Worm (Caenorhabditis elegans) whole organism, young adult: ENCODE data around the gene clec-175.
A peak's percentile ranks its signal among the peaks of the same experiment; 100 is the strongest.

Source experiments
- B0019.2 ChIP-seq: fragments of 200-800 bp; sonication (Bioruptor generic); conservative IDR thresholded peaks from 2 replicates; pipeline ENCODE4 v1.3.6; 2022; ENCODE audit warnings: missing genetic modification reagents, missing genetic modification characterization, missing compliant biosample characterization
- F37B4.10 ChIP-seq: fragments of 200-800 bp; sonication (Bioruptor generic); IDR thresholded peaks from 2 replicates; pipeline ENCODE4 v1.3.6; 2022; ENCODE audit warnings: missing genetic modification characterization, missing compliant biosample characterization
- F55B11.4 ChIP-seq: sonication (generic microtip); optimal IDR thresholded peaks from 2 replicates; lab custom pipeline; 2016; ENCODE audit warnings: missing compliant biosample characterization, missing genetic modification characterization, borderline replicate concordance; ENCODE audit not compliant: insufficient read depth
- F57A8.1 ChIP-seq: fragments of 200-800 bp; sonication (Bioruptor generic); optimal IDR thresholded peaks from 2 replicates; lab custom pipeline; 2018; ENCODE audit warnings: mild to moderate bottlenecking, missing genetic modification characterization, moderate library complexity, missing compliant biosample characterization
- K11D2.4 ChIP-seq: fragments of 200-800 bp; sonication (Bioruptor generic); IDR thresholded peaks from 2 replicates; pipeline ENCODE4 v1.3.6; 2022; ENCODE audit warnings: missing genetic modification reagents, missing genetic modification characterization, missing compliant biosample characterization
- K12H6.12 ChIP-seq: fragments of 200-800 bp; sonication (Bioruptor generic); optimal IDR thresholded peaks from 2 replicates; lab custom pipeline; 2018; ENCODE audit warnings: mild to moderate bottlenecking, missing genetic modification characterization, missing compliant biosample characterization
- Y67H2A.10 ChIP-seq: fragments of 200-800 bp; sonication (Bioruptor generic); conservative IDR thresholded peaks from 2 replicates; pipeline ENCODE4 v1.3.6; 2022; ENCODE audit warnings: missing genetic modification reagents, missing genetic modification characterization, missing compliant biosample characterization
- Y95B8A.8 ChIP-seq: fragments of 200-800 bp; sonication (Bioruptor generic); IDR thresholded peaks from 2 replicates; pipeline ENCODE4 v1.3.6; 2022; ENCODE audit warnings: missing genetic modification reagents, missing genetic modification characterization, missing compliant biosample characterization
- ZK185.1 ChIP-seq: sonication (generic microtip); optimal IDR thresholded peaks from 2 replicates; lab custom pipeline; 2016; ENCODE audit warnings: mild to moderate bottlenecking, missing genetic modification characterization, missing compliant biosample characterization; ENCODE audit not compliant: poor library complexity, severe bottlenecking
- attf-5 ChIP-seq: fragments of 200-800 bp; sonication (Bioruptor generic); optimal IDR thresholded peaks from 2 replicates; lab custom pipeline; 2018; ENCODE audit warnings: mild to moderate bottlenecking, missing genetic modification characterization, missing compliant biosample characterization
- bed-2 ChIP-seq: fragments of 200-800 bp; sonication (Bioruptor generic); IDR thresholded peaks from 2 replicates; pipeline ENCODE4 v1.3.6; 2022; ENCODE audit warnings: missing genetic modification reagents, missing genetic modification characterization, missing compliant biosample characterization
- ceh-91 ChIP-seq: fragments of 200-800 bp; sonication (Bioruptor generic); IDR thresholded peaks from 2 replicates; pipeline ENCODE4 v1.3.6; 2022; ENCODE audit warnings: missing genetic modification reagents, missing genetic modification characterization, missing compliant biosample characterization
- dpff-1 ChIP-seq: sonication (generic microtip); optimal IDR thresholded peaks from 2 replicates; lab custom pipeline; 2017; ENCODE audit warnings: mild to moderate bottlenecking, missing genetic modification characterization, missing compliant biosample characterization
- efl-1 ChIP-seq: fragments of 150-350 bp; optimal IDR thresholded peaks from 2 replicates; lab custom pipeline; 2014; ENCODE audit warnings: missing biosample characterization, missing genetic modification reagents, missing genetic modification characterization
- egrh-3 ChIP-seq: fragments of 200-800 bp; sonication (Bioruptor generic); IDR thresholded peaks from 2 replicates; pipeline ENCODE4 v1.3.6; 2022; ENCODE audit warnings: missing genetic modification reagents, missing genetic modification characterization, missing compliant biosample characterization
- ekl-4 ChIP-seq: fragments of 200-800 bp; sonication (Bioruptor generic); IDR thresholded peaks from 2 replicates; pipeline ENCODE4 v1.3.6; 2022; ENCODE audit warnings: missing genetic modification reagents, missing genetic modification characterization, missing compliant biosample characterization
- fkh-3 ChIP-seq: sonication (generic microtip); optimal IDR thresholded peaks from 2 replicates; lab custom pipeline; 2016; ENCODE audit warnings: mild to moderate bottlenecking, missing genetic modification characterization, missing compliant biosample characterization
- hlh-26 ChIP-seq: fragments of 200-800 bp; sonication (Bioruptor generic); conservative IDR thresholded peaks from 2 replicates; pipeline ENCODE4 v1.3.6; 2022; ENCODE audit warnings: missing genetic modification reagents, missing genetic modification characterization, missing compliant biosample characterization
- hmg-20 ChIP-seq: fragments of 200-800 bp; sonication (Bioruptor generic); IDR thresholded peaks from 2 replicates; pipeline ENCODE4 v1.3.6; 2022; ENCODE audit warnings: missing genetic modification reagents, missing genetic modification characterization, missing compliant biosample characterization
- lag-1 ChIP-seq: fragments of 200-800 bp; sonication (Bioruptor generic); IDR thresholded peaks from 2 replicates; pipeline ENCODE4 v1.3.6; 2022; ENCODE audit warnings: missing genetic modification reagents, missing genetic modification characterization, missing compliant biosample characterization
- lin-40 ChIP-seq: sonication (generic microtip); optimal IDR thresholded peaks from 2 replicates; lab custom pipeline; 2016; ENCODE audit warnings: missing genetic modification characterization, mild to moderate bottlenecking, missing compliant biosample characterization, missing genotype, missing genetic modification reagents
- madf-3 ChIP-seq: fragments of 200-800 bp; sonication (Bioruptor generic); IDR thresholded peaks from 2 replicates; pipeline ENCODE4 v1.3.6; 2022; ENCODE audit warnings: missing genetic modification reagents, missing genetic modification characterization, missing compliant biosample characterization
- nfya-1 ChIP-seq: sonication (generic microtip); optimal IDR thresholded peaks from 2 replicates; lab custom pipeline; 2017; ENCODE audit warnings: antibody characterized with exemption, missing compliant biosample characterization, missing genetic modification characterization, borderline replicate concordance; ENCODE audit not compliant: insufficient read depth
- nfyb-1 ChIP-seq: fragments of 200-800 bp; sonication (Bioruptor generic); IDR thresholded peaks from 2 replicates; pipeline ENCODE4 v1.3.6; 2022; ENCODE audit warnings: missing genetic modification reagents, missing genetic modification characterization, missing compliant biosample characterization
- nhr-120 ChIP-seq: fragments of 200-800 bp; sonication (Bioruptor generic); IDR thresholded peaks from 2 replicates; pipeline ENCODE4 v1.3.6; 2022; ENCODE audit warnings: missing genetic modification characterization, missing compliant biosample characterization
- pha-4 ChIP-seq: fragments of 150-350 bp; sonication (generic microtip); optimal IDR thresholded peaks from 2 replicates; lab custom pipeline; 2014; ENCODE audit warnings: missing biosample characterization, missing genetic modification reagents, missing genetic modification characterization
- rcor-1 ChIP-seq: fragments of 200-800 bp; sonication (Bioruptor generic); IDR thresholded peaks from 2 replicates; pipeline ENCODE4 v1.3.6; 2022; ENCODE audit warnings: missing genetic modification reagents, missing genetic modification characterization, missing compliant biosample characterization
- rec-8 ChIP-seq, 2 experiments: sonication (generic microtip); optimal IDR thresholded peaks; 2 replicates each; lab custom pipeline; 2016; ENCODE audit warnings: mild to moderate bottlenecking in 2 of 2, missing genetic modification characterization in 2 of 2, missing genetic modification reagents in 2 of 2, missing genotype in 2 of 2, missing biosample characterization in 1 of 2, missing compliant biosample characterization in 1 of 2, moderate library complexity in 1 of 2
- rpc-1 ChIP-seq, 2 experiments: fragments of 150-350 bp in 1 of 2; sonication (generic microtip) in 1 of 2; optimal IDR thresholded peaks; 2 replicates each; lab custom pipeline; 2014 to 2018; ENCODE audit warnings: missing biosample characterization in 1 of 2, missing genetic modification characterization in 1 of 2, missing genetic modification reagents in 1 of 2, missing genotype in 1 of 2
- snpc-1.3 ChIP-seq: sonication (generic microtip); optimal IDR thresholded peaks from 2 replicates; lab custom pipeline; 2017; ENCODE audit warnings: missing genetic modification characterization, mild to moderate bottlenecking, missing compliant biosample characterization, antibody characterized with exemption, moderate library complexity, missing genotype, missing genetic modification reagents; ENCODE audit not compliant: insufficient read depth
- sptf-2 ChIP-seq: fragments of 200-800 bp; sonication (Bioruptor generic); optimal IDR thresholded peaks from 2 replicates; lab custom pipeline; 2018; ENCODE audit warnings: mild to moderate bottlenecking, missing genetic modification characterization, missing compliant biosample characterization
- tbx-9 ChIP-seq: sonication (generic microtip); optimal IDR thresholded peaks from 2 replicates; lab custom pipeline; 2016; ENCODE audit warnings: borderline replicate concordance, missing genetic modification characterization, inconsistent platforms, missing compliant biosample characterization
- unc-62 ChIP-seq: fragments of 150-350 bp; optimal IDR thresholded peaks from 2 replicates; lab custom pipeline; 2014; ENCODE audit warnings: missing biosample characterization, missing genetic modification reagents, missing genetic modification characterization
- ztf-26 ChIP-seq: sonication (generic microtip); optimal IDR thresholded peaks from 2 replicates; lab custom pipeline; 2017; ENCODE audit warnings: missing genetic modification characterization, missing compliant biosample characterization
- ztf-28 ChIP-seq: fragments of 200-800 bp; sonication (Bioruptor generic); IDR thresholded peaks from 2 replicates; pipeline ENCODE4 v1.3.6; 2022; ENCODE audit warnings: missing genetic modification reagents, missing genetic modification characterization, missing compliant biosample characterization
- ztf-6 ChIP-seq: fragments of 200-800 bp; sonication (Bioruptor generic); IDR thresholded peaks from 2 replicates; pipeline ENCODE4 v1.3.6; 2022; ENCODE audit warnings: missing genetic modification reagents, missing genetic modification characterization, missing compliant biosample characterization

Gene clec-175

ce11 chrIV:4423885-4424284, 1.8 kb downstream of the clec-175 start:
- TF ChIP-seq nfyb-1, result peak; percentile 48; the same call in 1 of the 2 replicates
- TF ChIP-seq unc-62, result no peak
- TF ChIP-seq F55B11.4, result no peak

ce11 chrIV:4429901-4430300, 7.8 kb downstream of the clec-175 start, which contains the start of the genes str-185 and R08C7.5:
Gene str-185 (minus strand): TSS chrIV:4430001.
Gene R08C7.5 (plus strand): TSS chrIV:4430229.
- no peak for TF ChIP-seq hmg-20 (GFP tag; lab: Robert Waterston, UW)
- no peak for TF ChIP-seq nfya-1
- TF ChIP-seq ZK185.1 (tag; lab: Kevin White, UChicago), result no peak
- TF ChIP-seq ztf-6 (GFP tag; lab: Robert Waterston, UW), result no peak
- no peak for TF ChIP-seq K11D2.4 (GFP tag; lab: Robert Waterston, UW)
- no peak for TF ChIP-seq Y95B8A.8 (GFP tag; lab: Robert Waterston, UW)
- TF ChIP-seq lin-40 (tag; lab: Kevin White, UChicago), result no peak
- no peak for TF ChIP-seq ekl-4 (GFP tag; lab: Robert Waterston, UW)
- no peak for TF ChIP-seq ceh-91
- no peak for TF ChIP-seq efl-1 (GFP tag; lab: Kevin White, UChicago)
- TF ChIP-seq B0019.2 (GFP tag; lab: Robert Waterston, UW), result no peak
- TF ChIP-seq attf-5 (GFP tag; lab: Kevin White, UChicago), result no peak
- TF ChIP-seq rpc-1 (optimal IDR thresholded peaks at IDR 0.05; lab: Kevin White, UChicago), result no peak
- TF ChIP-seq rpc-1 (tag; optimal IDR thresholded peaks at IDR 0.05; lab: Kevin White, UChicago), result no peak
- no peak for TF ChIP-seq tbx-9 (tag; lab: Kevin White, UChicago)
- TF ChIP-seq bed-2, result no peak
- TF ChIP-seq madf-3 (GFP tag; lab: Robert Waterston, UW), result no peak

ce11 chrIV:4434441-4435084, 12.4 kb downstream of the clec-175 start, which contains the start of the genes R08C7.8 and R08C7.4:
Gene R08C7.8 (minus strand): TSS chrIV:4434541.
Gene R08C7.4 (plus strand): TSS chrIV:4435034.
- TF ChIP-seq lag-1 (GFP tag; lab: Robert Waterston, UW) (no peak), ztf-26 (no peak), nhr-120 (no peak), F57A8.1 (no peak), rcor-1 (GFP tag; lab: Robert Waterston, UW) (no peak)

- no peak for TF ChIP-seq hlh-26 (GFP tag; lab: Robert Waterston, UW)
- TF ChIP-seq egrh-3 (GFP tag; lab: Robert Waterston, UW), result no peak
- TF ChIP-seq ZK185.1 (tag; lab: Kevin White, UChicago), result no peak
- TF ChIP-seq B0019.2 (GFP tag; lab: Robert Waterston, UW), result no peak
- no peak for TF ChIP-seq F57A8.1
- no peak for TF ChIP-seq sptf-2 (GFP tag; lab: Kevin White, UChicago)
- no peak for TF ChIP-seq ztf-28
- no peak for TF ChIP-seq pha-4
- TF ChIP-seq ztf-26, result no peak
- no peak for TF ChIP-seq fkh-3
- TF ChIP-seq tbx-9 (tag; lab: Kevin White, UChicago), result no peak
- TF ChIP-seq, all 124 proteins: peak for 0
These were observed 15.7 kb downstream of the clec-175 start for ce11 chrIV:4437825-4438224.

ce11 chrIV:4439190-4439589, 17.1 kb downstream of the clec-175 start, which contains the start of gene fbxb-74:
Gene fbxb-74 (minus strand): TSS chrIV:4439290.
- TF ChIP-seq K11D2.4 (GFP tag; lab: Robert Waterston, UW) (no peak), K12H6.12 (no peak), rec-8 (tag; optimal IDR thresholded peaks at IDR 0.05; lab: Kevin White, UChicago) (no peak), efl-1 (GFP tag; lab: Kevin White, UChicago) (no peak), dpff-1 (no peak), egrh-3 (GFP tag; lab: Robert Waterston, UW) (no peak), Y67H2A.10 (no peak), snpc-1.3 (tag; lab: Kevin White, UChicago) (no peak), F37B4.10 (GFP tag; lab: Robert Waterston, UW) (no peak)
